Worm (Caenorhabditis elegans) whole organism, midembryonic: ENCODE data around the gene molo-1.

ENCODE experiments used
- T22C8.4 ChIP-seq: fragments of 200-800 bp; sonication (Bioruptor generic); IDR thresholded peaks from 2 replicates; pipeline ENCODE4 v1.3.6; 2022; ENCODE audit warnings: missing genetic modification characterization, missing compliant biosample characterization
- cog-1 ChIP-seq: sonication (generic microtip); optimal IDR thresholded peaks from 2 replicates; lab custom pipeline; 2016; ENCODE audit warnings: missing genetic modification characterization, missing compliant biosample characterization
- flt-1 ChIP-seq: fragments of 200-800 bp; sonication (Bioruptor generic); IDR thresholded peaks from 2 replicates; pipeline ENCODE4 v1.3.6; 2022; ENCODE audit warnings: missing genetic modification characterization, missing compliant biosample characterization
- klf-2 ChIP-seq: fragments of 200-800 bp; sonication (Bioruptor generic); conservative IDR thresholded peaks from 2 replicates; pipeline ENCODE4 v1.3.6; 2022; ENCODE audit warnings: missing genetic modification reagents, missing genetic modification characterization, missing compliant biosample characterization
- med-1 ChIP-seq: sonication (generic microtip); optimal IDR thresholded peaks from 2 replicates; lab custom pipeline; 2017; ENCODE audit warnings: missing genetic modification characterization, mild to moderate bottlenecking, missing compliant biosample characterization, antibody characterized with exemption, missing genetic modification reagents; ENCODE audit not compliant: insufficient read depth
- ref-1 ChIP-seq: fragments of 200-800 bp; sonication (Bioruptor generic); conservative IDR thresholded peaks from 2 replicates; pipeline ENCODE4 v1.3.6; 2022; ENCODE audit warnings: missing genetic modification reagents, missing genetic modification characterization, missing compliant biosample characterization
- tab-1 ChIP-seq: fragments of 200-800 bp; sonication (Bioruptor generic); IDR thresholded peaks from 2 replicates; pipeline ENCODE4 v1.3.6; 2022; ENCODE audit warnings: missing genetic modification characterization, missing compliant biosample characterization
- ztf-23 ChIP-seq: fragments of 200-800 bp; sonication (Bioruptor generic); IDR thresholded peaks from 2 replicates; pipeline ENCODE4 v1.3.6; 2022; ENCODE audit warnings: missing genetic modification reagents, missing genetic modification characterization, missing compliant biosample characterization
- ztf-29 ChIP-seq: fragments of 200-800 bp; sonication (Bioruptor generic); IDR thresholded peaks from 2 replicates; pipeline ENCODE4 v1.3.6; 2022; ENCODE audit warnings: missing genetic modification reagents, missing genetic modification characterization, missing compliant biosample characterization

molo-1 gene

ce11 chrIII:5591668-5592149 is 17.9 kb downstream of the molo-1 start, which contains the start of the genes ddx-15 and ucr-1:
TSS of gene ddx-15 (minus strand) at chrIII:5591718.
TSS of gene ucr-1 (plus strand) at chrIII:5592135.
- TF ChIP-seq med-1 (GFP tag; lab: Kevin White, UChicago) (no peak), ztf-23 (GFP tag; lab: Robert Waterston, UW) (0 out of 2 replicates have a peak, but pooled peaks have one; percentile 39)

ce11 chrIII:5594350-5594749 is 20.6 kb downstream of the molo-1 start:
- no peak for TF ChIP-seq flt-1 (GFP tag; lab: Robert Waterston, UW)
- no peak for TF ChIP-seq med-1 (GFP tag; lab: Kevin White, UChicago)
- no peak for TF ChIP-seq ztf-29 (GFP tag; lab: Robert Waterston, UW)
- no peak for TF ChIP-seq tab-1
- TF ChIP-seq ref-1 (GFP tag; lab: Robert Waterston, UW), result no peak
- TF ChIP-seq ztf-23 (GFP tag; lab: Robert Waterston, UW), result no peak
- TF ChIP-seq T22C8.4 (GFP tag; lab: Robert Waterston, UW), result no peak
- no peak for TF ChIP-seq cog-1 (tag; lab: Kevin White, UChicago)
- no peak for TF ChIP-seq klf-2 (GFP tag; lab: Robert Waterston, UW)

- no peak for TF ChIP-seq flt-1 (GFP tag; lab: Robert Waterston, UW)
- TF ChIP-seq klf-2 (GFP tag; lab: Robert Waterston, UW), result no peak
Measured at ce11 chrIII:5595445-5595844, 21.7 kb downstream of the molo-1 start, which contains the start of gene ced-6. TSS of gene ced-6 (plus strand) at chrIII:5595771.

- no peak for TF ChIP-seq T22C8.4 (GFP tag; lab: Robert Waterston, UW)
- TF ChIP-seq tab-1, result no peak
- TF ChIP-seq cog-1 (tag; lab: Kevin White, UChicago), result no peak
- no peak for TF ChIP-seq ztf-29 (GFP tag; lab: Robert Waterston, UW)
- no peak for TF ChIP-seq med-1 (GFP tag; lab: Kevin White, UChicago)
- TF ChIP-seq ztf-23 (GFP tag; lab: Robert Waterston, UW), result no peak
- TF ChIP-seq klf-2 (GFP tag; lab: Robert Waterston, UW), result no peak
- TF ChIP-seq ref-1 (GFP tag; lab: Robert Waterston, UW), result no peak
- no peak for TF ChIP-seq flt-1 (GFP tag; lab: Robert Waterston, UW)
Measured at ce11 chrIII:5599958-5600357, 26.2 kb downstream of the molo-1 start, which contains the start of gene wdr-37. TSS of gene wdr-37 (minus strand) at chrIII:5600058.

- peak; percentile 89 for TF ChIP-seq cog-1 (tag; lab: Kevin White, UChicago)
- peak; percentile 97 for TF ChIP-seq tab-1
- peak; percentile 98 for TF ChIP-seq flt-1 (GFP tag; lab: Robert Waterston, UW)
- TF ChIP-seq ref-1 (GFP tag; lab: Robert Waterston, UW), result peak; percentile 94
- TF ChIP-seq ztf-23 (GFP tag; lab: Robert Waterston, UW), result peak; percentile 95
- peak; percentile 89 for TF ChIP-seq T22C8.4 (GFP tag; lab: Robert Waterston, UW)
- peak; percentile 85 for TF ChIP-seq klf-2 (GFP tag; lab: Robert Waterston, UW)
- peak; percentile 97 for TF ChIP-seq ztf-29 (GFP tag; lab: Robert Waterston, UW)
- peak; percentile 87 for TF ChIP-seq med-1 (GFP tag; lab: Kevin White, UChicago)
Measured at ce11 chrIII:5601999-5602398, 28.2 kb downstream of the molo-1 start.

ce11 chrIII:5603439-5603986 is 29.7 kb downstream of the molo-1 start, which contains the start of gene madf-11:
TSS of gene madf-11 (minus strand) at chrIII:5603489.
- TF ChIP-seq ztf-29 (GFP tag; lab: Robert Waterston, UW), result 0 out of 2 replicates have a peak, but pooled peaks have one; percentile 10
- TF ChIP-seq cog-1 (tag; lab: Kevin White, UChicago), result peak; percentile 35
- TF ChIP-seq flt-1 (GFP tag; lab: Robert Waterston, UW), result peak; percentile 56
- TF ChIP-seq med-1 (GFP tag; lab: Kevin White, UChicago), result no peak
- TF ChIP-seq ztf-23 (GFP tag; lab: Robert Waterston, UW), result peak; percentile 45; the same call in 1 of the 2 replicates
- TF ChIP-seq ref-1 (GFP tag; lab: Robert Waterston, UW), result no peak
- TF ChIP-seq T22C8.4 (GFP tag; lab: Robert Waterston, UW), result no peak
- TF ChIP-seq klf-2 (GFP tag; lab: Robert Waterston, UW), result no peak
- no peak for TF ChIP-seq tab-1

ce11 chrIII:5604080-5604479 is 30.3 kb downstream of the molo-1 start, which contains the start of gene xnd-1:
TSS of gene xnd-1 (plus strand) at chrIII:5604460.
- no peak for TF ChIP-seq flt-1 (GFP tag; lab: Robert Waterston, UW)
- TF ChIP-seq ztf-29 (GFP tag; lab: Robert Waterston, UW), result no peak
- TF ChIP-seq ref-1 (GFP tag; lab: Robert Waterston, UW), result no peak
- no peak for TF ChIP-seq med-1 (GFP tag; lab: Kevin White, UChicago)
- no peak for TF ChIP-seq cog-1 (tag; lab: Kevin White, UChicago)
- no peak for TF ChIP-seq T22C8.4 (GFP tag; lab: Robert Waterston, UW)
- TF ChIP-seq ztf-23 (GFP tag; lab: Robert Waterston, UW), result no peak
- no peak for TF ChIP-seq tab-1
- TF ChIP-seq klf-2 (GFP tag; lab: Robert Waterston, UW), result no peak

- TF ChIP-seq flt-1 (GFP tag; lab: Robert Waterston, UW) (no peak), med-1 (GFP tag; lab: Kevin White, UChicago) (no peak), ref-1 (GFP tag; lab: Robert Waterston, UW) (no peak), tab-1 (no peak)
Measured at ce11 chrIII:5610276-5610675, 36.5 kb downstream of the molo-1 start, which contains the start of gene C05D2.8. TSS of gene C05D2.8 (minus strand) at chrIII:5610346.

- TF ChIP-seq ztf-29 (GFP tag; lab: Robert Waterston, UW) (no peak), klf-2 (GFP tag; lab: Robert Waterston, UW) (no peak), ref-1 (GFP tag; lab: Robert Waterston, UW) (no peak), med-1 (GFP tag; lab: Kevin White, UChicago) (no peak), cog-1 (tag; lab: Kevin White, UChicago) (no peak), T22C8.4 (GFP tag; lab: Robert Waterston, UW) (no peak), ztf-23 (GFP tag; lab: Robert Waterston, UW) (no peak), flt-1 (GFP tag; lab: Robert Waterston, UW) (no peak), tab-1 (no peak)
Measured at ce11 chrIII:5611604-5612324, 38.0 kb downstream of the molo-1 start, which contains the start of gene bas-1. TSS of gene bas-1 (plus strand) at chrIII:5612274.
